Worm (Caenorhabditis elegans) whole organism, L4/young adult: ENCODE results near the gene R08C7.8.

Source experiments
- W03F9.2 ChIP-seq: fragments of 150-350 bp; optimal IDR thresholded peaks from 2 replicates; lab custom pipeline; 2014; ENCODE audit warnings: missing biosample characterization, missing genetic modification characterization
- him-1 ChIP-seq: sonication (generic microtip); optimal IDR thresholded peaks from 2 replicates; lab custom pipeline; 2016; ENCODE audit warnings: missing genotype, missing genetic modification reagents, missing genetic modification characterization, missing compliant biosample characterization

DNA sequence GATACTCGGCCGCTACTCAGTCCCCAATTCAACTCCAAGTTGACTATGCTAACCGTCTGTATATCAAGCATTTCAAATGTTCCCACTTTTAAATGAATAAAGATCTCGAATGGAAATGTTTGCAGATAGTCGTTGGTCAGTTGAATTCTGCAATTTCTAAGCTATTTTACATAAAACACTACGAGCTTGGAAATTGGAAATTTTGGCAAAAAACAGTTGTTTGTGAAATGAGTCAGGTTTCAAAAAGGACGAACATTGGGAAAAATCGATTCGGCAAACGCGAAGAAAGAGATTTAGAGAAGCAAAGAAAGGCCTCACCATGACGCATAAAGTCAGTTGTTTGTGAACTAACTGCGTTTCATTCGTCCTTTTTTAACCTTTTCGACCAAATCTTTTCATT lies 12.5 kb upstream of the R08C7.8 start:
- TF ChIP-seq him-1 (tag; lab: Kevin White, UChicago) (no peak), W03F9.2 (tag; lab: Kevin White, UChicago) (no peak)
